Fruit fly (Drosophila melanogaster) Kc167 (cell line): Measurements from ENCODE around the gene CG9328.

Experiments
- Sin3A ChIP-seq: fragments of >200 bp; optimal IDR thresholded peaks from 2 replicates; lab custom pipeline; 2018; ENCODE audit warnings: missing external identifiers
- insv ChIP-seq: fragments of >200 bp; optimal IDR thresholded peaks from 3 replicates; lab custom pipeline; 2018; ENCODE audit warnings: missing external identifiers

dm6 chr2L:20761951-20762538 lies 35.5 kb upstream of the CG9328 start:
- no peak for TF ChIP-seq insv
- no peak for TF ChIP-seq Sin3A (lab: Kevin White, UChicago)
